Worm (Caenorhabditis elegans) whole organism, young adult: ENCODE measurements around the gene C55A6.11.

Source experiments
- Y95B8A.8 ChIP-seq: fragments of 200-800 bp; sonication (Bioruptor generic); IDR thresholded peaks from 2 replicates; pipeline ENCODE4 v1.3.6; 2022; ENCODE audit warnings: missing genetic modification reagents, missing genetic modification characterization, missing compliant biosample characterization
- ceh-58 ChIP-seq: fragments of 200-800 bp; sonication (Bioruptor generic); IDR thresholded peaks from 2 replicates; pipeline ENCODE4 v1.3.6; 2022; ENCODE audit warnings: missing genetic modification characterization, missing compliant biosample characterization
- hmg-20 ChIP-seq: fragments of 200-800 bp; sonication (Bioruptor generic); IDR thresholded peaks from 2 replicates; pipeline ENCODE4 v1.3.6; 2022; ENCODE audit warnings: missing genetic modification reagents, missing genetic modification characterization, missing compliant biosample characterization
- lin-35 ChIP-seq, 3 experiments: fragments of 150-350 bp in 2 of 3; sonication (generic microtip) in 1 of 3; optimal IDR thresholded peaks; 2 replicates each; lab custom pipeline; 2014 to 2018; ENCODE audit warnings: missing biosample characterization in 3 of 3, missing genetic modification characterization in 3 of 3, missing genetic modification reagents in 3 of 3
- tlf-1 ChIP-seq: fragments of 200-800 bp; sonication (Bioruptor generic); optimal IDR thresholded peaks from 2 replicates; lab custom pipeline; 2018; ENCODE audit warnings: mild to moderate bottlenecking, missing genetic modification characterization, missing compliant biosample characterization
- unc-62 ChIP-seq: fragments of 150-350 bp; optimal IDR thresholded peaks from 2 replicates; lab custom pipeline; 2014; ENCODE audit warnings: missing biosample characterization, missing genetic modification reagents, missing genetic modification characterization

DNA sequence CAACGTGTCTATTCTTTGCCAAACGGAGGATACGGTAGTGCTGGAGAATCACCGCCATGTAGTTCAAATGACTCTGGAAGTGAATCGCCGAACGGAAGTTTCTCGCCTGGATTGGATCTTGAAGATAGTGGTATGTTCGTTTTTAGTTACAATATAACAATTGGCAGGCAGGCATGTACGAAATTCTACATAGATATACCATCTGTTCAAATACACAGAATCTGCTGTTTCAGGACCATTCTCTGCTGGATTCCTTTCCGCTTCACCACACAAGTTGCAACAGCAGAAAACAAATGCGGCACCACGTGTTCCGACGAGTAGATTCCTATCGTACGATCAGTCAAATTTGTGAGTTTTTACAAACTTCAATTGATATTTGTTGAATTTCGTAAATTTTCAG is 19.2 kb downstream of the C55A6.11 start:
- TF ChIP-seq unc-62 (GFP tag; lab: Kevin White, UChicago): no peak
- TF ChIP-seq lin-35 (GFP tag; optimal IDR thresholded peaks at IDR 0.05; lab: Kevin White, UChicago): no peak
- no peak for TF ChIP-seq ceh-58 (GFP tag; lab: Robert Waterston, UW)
- no peak for TF ChIP-seq tlf-1 (GFP tag; lab: Kevin White, UChicago)
- TF ChIP-seq hmg-20: no peak
- no peak for TF ChIP-seq Y95B8A.8 (GFP tag; lab: Robert Waterston, UW)
